Worm (Caenorhabditis elegans): Measurements from ENCODE around the gene Y69F12A.1.
A peak's percentile ranks its signal among the peaks of the same experiment; 100 is the strongest.

Y69F12A.1 gene

DNA sequence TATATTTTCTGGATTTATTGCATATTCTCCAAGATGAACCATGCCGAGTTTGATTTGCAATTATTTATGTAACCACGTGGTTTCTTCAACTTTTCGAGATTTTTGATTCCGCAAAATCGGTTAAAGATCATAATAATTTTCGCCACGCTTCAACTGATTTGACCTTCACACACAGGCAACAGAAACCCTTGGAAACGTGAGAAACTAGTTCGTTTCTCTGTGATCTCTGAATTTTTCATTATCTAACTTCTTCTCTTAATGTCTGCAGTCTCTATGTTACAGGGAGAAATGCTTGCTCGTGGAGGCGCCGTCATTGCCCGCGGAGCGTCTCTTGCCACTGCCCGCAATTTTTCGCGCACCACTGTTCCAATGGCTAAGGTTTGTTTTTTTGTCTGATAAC lies 8.6 kb downstream of the Y69F12A.1 start, which contains the start of gene fum-1:
Gene fum-1 (plus strand): TSS at position 259 of the 400 bp plus-strand sequence.
- no peak for TF ChIP-seq F33H1.4 (GFP tag; IDR thresholded peaks at IDR 0.05)
- TF ChIP-seq madf-10 (tag; optimal IDR thresholded peaks at IDR 0.05) = peak; percentile 40
- TF ChIP-seq ztf-26 (tag; optimal IDR thresholded peaks at IDR 0.05) = peak; percentile 55
- no peak for TF ChIP-seq nhr-120 (GFP tag; IDR thresholded peaks at IDR 0.05)
- 0 out of 2 replicates have a peak, but pooled peaks have one; percentile 29 for TF ChIP-seq ekl-4 (GFP tag; IDR thresholded peaks at IDR 0.05)
- TF ChIP-seq egl-18 (GFP tag; IDR thresholded peaks at IDR 0.05) = no peak
- TF ChIP-seq Y79H2A.3 (GFP tag; conservative IDR thresholded peaks at IDR 0.05) = no peak
- no peak for TF ChIP-seq ceh-100 (GFP tag; IDR thresholded peaks at IDR 0.05)
- TF ChIP-seq ceh-27 (GFP tag; optimal IDR thresholded peaks at IDR 0.05) = peak; percentile 48
- no peak for TF ChIP-seq mes-4 (tag; optimal IDR thresholded peaks at IDR 0.05)
- no peak for TF ChIP-seq aptf-3 (GFP tag; IDR thresholded peaks at IDR 0.05)
- TF ChIP-seq cebp-2 (GFP tag; IDR thresholded peaks at IDR 0.05) = no peak
- TF ChIP-seq rpc-1 (optimal IDR thresholded peaks at IDR 0.05) = no peak
- TF ChIP-seq rpc-1 (tag; optimal IDR thresholded peaks at IDR 0.05) = no peak
- TF ChIP-seq cebp-1 (GFP tag; IDR thresholded peaks at IDR 0.05) = no peak
- no peak for TF ChIP-seq cebp-1 (tag; optimal IDR thresholded peaks at IDR 0.05)
- peak; percentile 5 for TF ChIP-seq ama-1 (optimal IDR thresholded peaks at IDR 0.05)
- TF ChIP-seq ama-1 (GFP tag; optimal IDR thresholded peaks at IDR 0.05) = no peak
- TF ChIP-seq athp-1 (tag; optimal IDR thresholded peaks at IDR 0.05) = no peak
- TF ChIP-seq mcd-1 (GFP tag; IDR thresholded peaks at IDR 0.05) = peak; percentile 56
- TF ChIP-seq Y67H2A.10 (GFP tag; conservative IDR thresholded peaks at IDR 0.05) = no peak
- no peak for TF ChIP-seq sdz-38 (tag; optimal IDR thresholded peaks at IDR 0.05)
- no peak for TF ChIP-seq let-526 (GFP tag; IDR thresholded peaks at IDR 0.05)
- no peak for TF ChIP-seq T26A5.8 (tag; optimal IDR thresholded peaks at IDR 0.05)
- TF ChIP-seq hlh-26 (GFP tag; conservative IDR thresholded peaks at IDR 0.05) = no peak
- TF ChIP-seq T07F8.4 (tag; optimal IDR thresholded peaks at IDR 0.05) = no peak
- no peak for TF ChIP-seq Y95B8A.8 (GFP tag; IDR thresholded peaks at IDR 0.05)
- TF ChIP-seq mel-28 (tag; optimal IDR thresholded peaks at IDR 0.05; ENCODE audit: borderline replicate concordance) = no peak
- no peak for TF ChIP-seq B0019.2 (GFP tag; conservative IDR thresholded peaks at IDR 0.05)
- TF ChIP-seq lin-26 (GFP tag; IDR thresholded peaks at IDR 0.05) = no peak
- no peak for TF ChIP-seq tlf-1 (GFP tag; optimal IDR thresholded peaks at IDR 0.05)
- no peak for TF ChIP-seq nfyb-1 (GFP tag; IDR thresholded peaks at IDR 0.05)
- 0 out of 2 replicates have a peak, but pooled peaks have one; percentile 14 for TF ChIP-seq bed-2 (GFP tag; IDR thresholded peaks at IDR 0.05)
- no peak for TF ChIP-seq zim-3 (tag; optimal IDR thresholded peaks at IDR 0.05)
- TF ChIP-seq repo-1 (tag; optimal IDR thresholded peaks at IDR 0.05) = peak; percentile 80
- TF ChIP-seq hsf-1 (GFP tag; IDR thresholded peaks at IDR 0.05) = 0 out of 2 replicates have a peak, but pooled peaks have one; percentile 7
- TF ChIP-seq pha-4 (tag; optimal IDR thresholded peaks at IDR 0.05) = no peak
- no peak for TF ChIP-seq attf-6 (GFP tag; IDR thresholded peaks at IDR 0.05)
- no peak for TF ChIP-seq B0261.1 (tag; optimal IDR thresholded peaks at IDR 0.05)
- TF ChIP-seq unc-62 (GFP tag; optimal IDR thresholded peaks at IDR 0.05) = no peak
- TF ChIP-seq hmg-1.2 (GFP tag; IDR thresholded peaks at IDR 0.05) = peak; percentile 76
- no peak; the same call in none of the 2 replicates for TF ChIP-seq B0336.3 (GFP tag; IDR thresholded peaks at IDR 0.05)
- TF ChIP-seq hlh-12 (tag; optimal IDR thresholded peaks at IDR 0.05) = no peak
- TF ChIP-seq F10E7.11 (tag; optimal IDR thresholded peaks at IDR 0.05) = no peak
- no peak for TF ChIP-seq bed-1 (GFP tag; IDR thresholded peaks at IDR 0.05)
- no peak for TF ChIP-seq lag-1 (GFP tag; IDR thresholded peaks at IDR 0.05)
- no peak for TF ChIP-seq aptf-2 (GFP tag; conservative IDR thresholded peaks at IDR 0.05)
- TF ChIP-seq snpc-4 (GFP tag; optimal IDR thresholded peaks at IDR 0.05) = no peak
- no peak for TF ChIP-seq snpc-4 (tag; optimal IDR thresholded peaks at IDR 0.05)
- TF ChIP-seq attf-3 (GFP tag; conservative IDR thresholded peaks at IDR 0.05) = no peak
- TF ChIP-seq snpc-3.4 (tag; optimal IDR thresholded peaks at IDR 0.05) = peak; percentile 36
- peak; percentile 59 for TF ChIP-seq lin-40 (tag; optimal IDR thresholded peaks at IDR 0.05)

All from whole organism, young adult.